Worm (Caenorhabditis elegans): ENCODE results near the gene nhr-44.

ce11 chrV:8994801-8995200 lies 30.9 kb upstream of the nhr-44 start, which contains the start of gene F59E11.5:
- TF ChIP-seq klf-2 (GFP tag; conservative IDR thresholded peaks at IDR 0.05) (no peak), flt-1 (GFP tag; IDR thresholded peaks at IDR 0.05) (no peak), ztf-29 (GFP tag; IDR thresholded peaks at IDR 0.05) (no peak), tab-1 (GFP tag; IDR thresholded peaks at IDR 0.05) (no peak), ref-1 (GFP tag; conservative IDR thresholded peaks at IDR 0.05) (no peak), ztf-23 (GFP tag; IDR thresholded peaks at IDR 0.05) (no peak), med-1 (GFP tag; optimal IDR thresholded peaks at IDR 0.05; ENCODE audit: insufficient read depth) (no peak), T22C8.4 (GFP tag; IDR thresholded peaks at IDR 0.05) (no peak), cog-1 (tag; optimal IDR thresholded peaks at IDR 0.05) (no peak)

All from whole organism, midembryonic.